Worm (Caenorhabditis elegans): Measurements from ENCODE around the gene D2023.4.

The D2023.4 gene

DNA sequence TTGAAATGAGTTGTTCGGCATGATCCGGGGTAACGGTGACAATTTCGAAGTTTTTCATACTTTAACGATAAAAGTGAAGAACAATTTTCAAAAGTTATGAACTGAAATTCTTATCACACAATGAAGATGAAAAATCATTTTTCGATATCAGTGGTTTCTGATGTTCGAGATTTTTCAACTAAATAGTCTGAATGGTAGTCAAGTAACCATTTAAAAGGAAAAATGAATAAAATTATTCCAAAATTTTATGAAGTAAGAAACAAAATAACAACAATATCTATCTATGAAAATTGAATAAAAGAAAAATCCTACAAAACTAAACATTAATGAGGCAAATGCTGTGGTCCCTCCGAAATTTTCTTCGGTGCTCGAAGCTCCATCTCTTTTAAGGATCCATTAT, at the start of gene D2023.4:
D2023.4 (minus strand) TSS at position 101 of the 400 bp plus-strand sequence.
- TF ChIP-seq unc-62 (GFP tag; optimal IDR thresholded peaks at IDR 0.05): no peak

DNA sequence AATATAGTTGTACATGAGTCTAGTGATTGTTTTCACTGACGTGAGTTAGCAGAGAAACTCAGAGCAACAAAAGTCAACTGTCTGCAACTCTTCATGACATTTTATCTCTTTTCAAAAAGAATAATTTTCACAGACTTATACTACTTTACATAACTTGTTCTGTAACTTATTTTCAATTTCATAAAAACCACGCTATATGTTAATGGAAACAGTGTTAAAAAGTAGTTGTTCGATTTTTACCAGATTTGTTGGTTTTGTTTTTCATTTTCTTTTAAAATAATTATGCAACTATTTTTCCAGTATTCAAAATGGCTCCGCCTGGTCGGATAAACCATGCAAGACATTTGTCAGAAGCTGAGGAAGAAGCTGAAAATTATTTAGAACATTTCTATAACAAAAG, 49.5 kb upstream of the D2023.4 start, which contains the start of gene sulp-4:
sulp-4 (plus strand) TSS at position 301 of the 400 bp plus-strand sequence.
- no peak for TF ChIP-seq unc-62 (GFP tag; optimal IDR thresholded peaks at IDR 0.05)

ce11 chrV:11868142-11868541, 42.6 kb upstream of the D2023.4 start, which contains the start of gene R13H4.7:
R13H4.7 (minus strand) TSS chrV:11868242.
- TF ChIP-seq unc-62 (GFP tag; optimal IDR thresholded peaks at IDR 0.05): no peak

- no peak for TF ChIP-seq unc-62 (GFP tag; optimal IDR thresholded peaks at IDR 0.05)
Observed at ce11 chrV:11862817-11863216, 37.3 kb upstream of the D2023.4 start, which contains the start of gene R13H4.6. R13H4.6 (plus strand) TSS chrV:11863117.

- TF ChIP-seq unc-62 (GFP tag; optimal IDR thresholded peaks at IDR 0.05): no peak
Observed at ce11 chrV:11861880-11862544, 36.5 kb upstream of the D2023.4 start.

ce11 chrV:11860375-11860774, 34.8 kb upstream of the D2023.4 start, which contains the start of gene R13H4.5:
R13H4.5 (plus strand) TSS chrV:11860675.
- no peak for TF ChIP-seq unc-62 (GFP tag; optimal IDR thresholded peaks at IDR 0.05)

- TF ChIP-seq unc-62 (GFP tag; optimal IDR thresholded peaks at IDR 0.05): no peak
Observed at ce11 chrV:11859082-11859858, 33.7 kb upstream of the D2023.4 start.

ce11 chrV:11858299-11858698, 32.7 kb upstream of the D2023.4 start:
- TF ChIP-seq unc-62 (GFP tag; optimal IDR thresholded peaks at IDR 0.05): no peak

- no peak for TF ChIP-seq unc-62 (GFP tag; optimal IDR thresholded peaks at IDR 0.05)
Observed at ce11 chrV:11857756-11858155, 32.2 kb upstream of the D2023.4 start.

- no peak for TF ChIP-seq unc-62 (GFP tag; optimal IDR thresholded peaks at IDR 0.05)
Observed at ce11 chrV:11856022-11856421, 30.5 kb upstream of the D2023.4 start.

DNA sequence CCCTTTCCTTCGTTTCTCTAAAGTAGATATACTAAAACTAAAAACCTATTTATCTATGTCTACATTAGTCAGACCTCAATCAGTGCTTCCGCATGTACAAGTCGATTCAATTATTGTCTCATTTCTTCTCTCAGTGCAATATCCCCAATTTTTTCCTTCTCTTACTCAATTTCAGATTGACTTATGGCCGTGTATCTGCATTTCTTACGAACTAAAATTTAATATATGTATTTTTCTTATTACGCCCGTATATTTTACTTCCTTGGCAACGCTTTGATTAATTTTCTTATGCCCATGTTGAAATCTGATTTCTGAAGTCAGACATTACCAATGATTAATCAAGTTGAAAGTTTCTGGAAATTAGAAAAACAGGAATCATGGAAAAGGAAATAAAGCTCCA, 29.3 kb upstream of the D2023.4 start:
- no peak for TF ChIP-seq unc-62 (GFP tag; optimal IDR thresholded peaks at IDR 0.05)

DNA sequence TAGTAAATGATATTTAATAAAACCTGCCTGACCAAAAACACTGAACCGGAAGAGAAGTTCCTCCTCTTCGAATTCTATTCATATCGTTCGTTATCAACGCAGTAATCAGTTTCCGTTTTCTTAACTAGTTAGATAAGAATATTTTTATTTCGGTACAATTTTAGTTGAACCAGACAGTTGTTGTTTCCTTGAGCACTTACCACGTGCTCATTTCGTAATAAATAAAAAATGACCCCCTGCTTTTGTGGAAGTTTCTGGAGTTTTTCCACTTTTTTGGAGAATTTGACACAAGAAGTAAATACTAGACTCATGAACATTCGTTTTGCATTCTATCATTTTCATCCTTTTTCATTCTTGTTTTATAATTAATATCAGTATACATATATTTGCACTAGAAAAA, 28.2 kb upstream of the D2023.4 start:
- no peak for TF ChIP-seq unc-62 (GFP tag; optimal IDR thresholded peaks at IDR 0.05)

- no peak for TF ChIP-seq unc-62 (GFP tag; optimal IDR thresholded peaks at IDR 0.05)
Observed at ce11 chrV:11852305-11852704, 26.7 kb upstream of the D2023.4 start.

- no peak for TF ChIP-seq unc-62 (GFP tag; optimal IDR thresholded peaks at IDR 0.05)
Observed at ce11 chrV:11849408-11849807, 23.8 kb upstream of the D2023.4 start.

ce11 chrV:11846969-11847368, 21.4 kb upstream of the D2023.4 start:
- TF ChIP-seq unc-62 (GFP tag; optimal IDR thresholded peaks at IDR 0.05): no peak

- no peak for TF ChIP-seq unc-62 (GFP tag; optimal IDR thresholded peaks at IDR 0.05)
Observed at ce11 chrV:11845492-11845891, 19.9 kb upstream of the D2023.4 start, which contains the start of gene hmp-1. hmp-1 (plus strand) TSS chrV:11845871.

- TF ChIP-seq unc-62 (GFP tag; optimal IDR thresholded peaks at IDR 0.05): no peak
Observed at ce11 chrV:11844828-11845227, 19.3 kb upstream of the D2023.4 start.

All from whole organism, dauer.